Worm (Caenorhabditis elegans) whole organism, young adult: ENCODE measurements around the gene srx-50.

Source experiments
- C06A6.2 ChIP-seq: fragments of 200-800 bp; sonication (Bioruptor generic); conservative IDR thresholded peaks from 2 replicates; pipeline ENCODE4 v1.3.6; 2022; ENCODE audit warnings: missing genetic modification characterization, missing compliant biosample characterization
- F23B12.7 ChIP-seq: sonication (generic microtip); optimal IDR thresholded peaks from 2 replicates; lab custom pipeline; 2017; ENCODE audit warnings: missing genetic modification characterization, mild to moderate bottlenecking, missing compliant biosample characterization, antibody characterized with exemption, moderate library complexity; ENCODE audit not compliant: insufficient read depth
- F49E8.2 ChIP-seq: sonication (generic microtip); optimal IDR thresholded peaks from 3 replicates; lab custom pipeline; 2017; ENCODE audit warnings: missing genetic modification characterization, mild to moderate bottlenecking, missing compliant biosample characterization, antibody characterized with exemption, moderate library complexity; ENCODE audit not compliant: insufficient read depth
- F55B11.4 ChIP-seq: sonication (generic microtip); optimal IDR thresholded peaks from 2 replicates; lab custom pipeline; 2016; ENCODE audit warnings: missing compliant biosample characterization, missing genetic modification characterization, borderline replicate concordance; ENCODE audit not compliant: insufficient read depth
- F57A8.1 ChIP-seq: fragments of 200-800 bp; sonication (Bioruptor generic); optimal IDR thresholded peaks from 2 replicates; lab custom pipeline; 2018; ENCODE audit warnings: mild to moderate bottlenecking, missing genetic modification characterization, moderate library complexity, missing compliant biosample characterization
- K11D2.4 ChIP-seq: fragments of 200-800 bp; sonication (Bioruptor generic); IDR thresholded peaks from 2 replicates; pipeline ENCODE4 v1.3.6; 2022; ENCODE audit warnings: missing genetic modification reagents, missing genetic modification characterization, missing compliant biosample characterization
- K12H6.12 ChIP-seq: fragments of 200-800 bp; sonication (Bioruptor generic); optimal IDR thresholded peaks from 2 replicates; lab custom pipeline; 2018; ENCODE audit warnings: mild to moderate bottlenecking, missing genetic modification characterization, missing compliant biosample characterization
- T26A5.8 ChIP-seq: sonication (generic microtip); optimal IDR thresholded peaks from 2 replicates; lab custom pipeline; 2016; ENCODE audit warnings: missing genetic modification characterization, missing compliant biosample characterization
- Y53F4B.3 ChIP-seq: fragments of 200-800 bp; sonication (Bioruptor generic); IDR thresholded peaks from 2 replicates; pipeline ENCODE4 v1.3.6; 2022; ENCODE audit warnings: missing genetic modification reagents, missing genetic modification characterization, missing compliant biosample characterization
- Y56A3A.18 ChIP-seq: fragments of 200-800 bp; sonication (Bioruptor generic); IDR thresholded peaks from 2 replicates; pipeline ENCODE4 v1.3.6; 2022; ENCODE audit warnings: missing genetic modification reagents, missing genetic modification characterization, missing compliant biosample characterization
- ama-1 ChIP-seq, 3 experiments: fragments of 150-350 bp in 1 of 3; sonication (generic microtip) in 2 of 3; optimal IDR thresholded peaks; 2 replicates each; lab custom pipeline; 2014 to 2018; ENCODE audit warnings: missing biosample characterization in 2 of 3, missing genetic modification characterization in 2 of 3, missing genetic modification reagents in 2 of 3
- attf-5 ChIP-seq: fragments of 200-800 bp; sonication (Bioruptor generic); optimal IDR thresholded peaks from 2 replicates; lab custom pipeline; 2018; ENCODE audit warnings: mild to moderate bottlenecking, missing genetic modification characterization, missing compliant biosample characterization
- bed-1 ChIP-seq: fragments of 200-800 bp; sonication (Bioruptor generic); IDR thresholded peaks from 2 replicates; pipeline ENCODE4 v1.3.6; 2022; ENCODE audit warnings: missing genetic modification reagents, missing genetic modification characterization, missing compliant biosample characterization
- ccch-3 ChIP-seq: fragments of 200-800 bp; sonication (Bioruptor generic); optimal IDR thresholded peaks from 2 replicates; lab custom pipeline; 2018; ENCODE audit warnings: mild to moderate bottlenecking, missing genetic modification characterization, missing compliant biosample characterization
- cebp-1 ChIP-seq, 2 experiments: fragments of 200-800 bp in 1 of 2; sonication (Bioruptor generic) in 1 of 2; sonication (generic microtip) in 1 of 2; IDR thresholded peaks in 1 of 2; optimal IDR thresholded peaks in 1 of 2; 2 replicates each; pipeline versions ENCODE4 v1.3.6 to Lab custom; 2017 to 2022; ENCODE audit warnings: missing compliant biosample characterization in 2 of 2, missing genetic modification characterization in 2 of 2, mild to moderate bottlenecking in 1 of 2, missing genetic modification reagents in 1 of 2, moderate library complexity in 1 of 2
- ceh-100 ChIP-seq: fragments of 200-800 bp; sonication (Bioruptor generic); IDR thresholded peaks from 2 replicates; pipeline ENCODE4 v1.3.6; 2022; ENCODE audit warnings: missing genetic modification reagents, missing genetic modification characterization, missing compliant biosample characterization
- ceh-40 ChIP-seq: fragments of 200-800 bp; sonication (Bioruptor generic); IDR thresholded peaks from 2 replicates; pipeline ENCODE4 v1.3.6; 2022; ENCODE audit warnings: missing genetic modification characterization, missing compliant biosample characterization
- ceh-58 ChIP-seq: fragments of 200-800 bp; sonication (Bioruptor generic); IDR thresholded peaks from 2 replicates; pipeline ENCODE4 v1.3.6; 2022; ENCODE audit warnings: missing genetic modification characterization, missing compliant biosample characterization
- die-1 ChIP-seq: sonication (generic microtip); optimal IDR thresholded peaks from 2 replicates; lab custom pipeline; 2016; ENCODE audit warnings: missing genotype, mild to moderate bottlenecking, missing genetic modification characterization, missing compliant biosample characterization
- dox-1 ChIP-seq: fragments of 200-800 bp; sonication (Bioruptor generic); IDR thresholded peaks from 2 replicates; pipeline ENCODE4 v1.3.6; 2022; ENCODE audit warnings: missing genetic modification reagents, missing genetic modification characterization, missing compliant biosample characterization
- egl-44 ChIP-seq: fragments of 200-800 bp; sonication (Bioruptor generic); IDR thresholded peaks from 2 replicates; pipeline ENCODE4 v1.3.6; 2022; ENCODE audit warnings: missing genetic modification reagents, missing genetic modification characterization, missing compliant biosample characterization
- egrh-3 ChIP-seq: fragments of 200-800 bp; sonication (Bioruptor generic); IDR thresholded peaks from 2 replicates; pipeline ENCODE4 v1.3.6; 2022; ENCODE audit warnings: missing genetic modification reagents, missing genetic modification characterization, missing compliant biosample characterization
- fkh-3 ChIP-seq: sonication (generic microtip); optimal IDR thresholded peaks from 2 replicates; lab custom pipeline; 2016; ENCODE audit warnings: mild to moderate bottlenecking, missing genetic modification characterization, missing compliant biosample characterization
- hlh-12 ChIP-seq: sonication (generic microtip); optimal IDR thresholded peaks from 2 replicates; lab custom pipeline; 2016; ENCODE audit warnings: missing genetic modification characterization, missing compliant biosample characterization
- hlh-26 ChIP-seq: fragments of 200-800 bp; sonication (Bioruptor generic); conservative IDR thresholded peaks from 2 replicates; pipeline ENCODE4 v1.3.6; 2022; ENCODE audit warnings: missing genetic modification reagents, missing genetic modification characterization, missing compliant biosample characterization
- hmg-20 ChIP-seq: fragments of 200-800 bp; sonication (Bioruptor generic); IDR thresholded peaks from 2 replicates; pipeline ENCODE4 v1.3.6; 2022; ENCODE audit warnings: missing genetic modification reagents, missing genetic modification characterization, missing compliant biosample characterization
- hrde-1 ChIP-seq: sonication (generic microtip); optimal IDR thresholded peaks from 2 replicates; lab custom pipeline; 2016; ENCODE audit warnings: missing genetic modification characterization, mild to moderate bottlenecking, missing compliant biosample characterization, moderate library complexity, missing genotype, missing genetic modification reagents, borderline replicate concordance
- hsf-1 ChIP-seq: fragments of 200-800 bp; sonication (Bioruptor generic); IDR thresholded peaks from 2 replicates; pipeline ENCODE4 v1.3.6; 2022; ENCODE audit warnings: missing genetic modification reagents, missing genetic modification characterization, missing compliant biosample characterization
- lin-26 ChIP-seq: fragments of 200-800 bp; sonication (Bioruptor generic); IDR thresholded peaks from 2 replicates; pipeline ENCODE4 v1.3.6; 2022; ENCODE audit warnings: missing genetic modification reagents, missing genetic modification characterization, missing compliant biosample characterization
- lir-1 ChIP-seq: fragments of 200-800 bp; sonication (Bioruptor generic); conservative IDR thresholded peaks from 2 replicates; pipeline ENCODE4 v1.3.6; 2022; ENCODE audit warnings: missing genetic modification reagents, missing genetic modification characterization, missing compliant biosample characterization
- lsl-1 ChIP-seq: fragments of 200-800 bp; sonication (Bioruptor generic); optimal IDR thresholded peaks from 2 replicates; lab custom pipeline; 2018; ENCODE audit warnings: mild to moderate bottlenecking, missing genetic modification characterization, moderate library complexity, missing compliant biosample characterization
- madf-6 ChIP-seq: fragments of 200-800 bp; sonication (Bioruptor generic); IDR thresholded peaks from 2 replicates; pipeline ENCODE4 v1.3.6; 2022; ENCODE audit warnings: missing genetic modification reagents, missing genetic modification characterization, missing compliant biosample characterization
- madf-8 ChIP-seq: fragments of 200-800 bp; sonication (Bioruptor generic); conservative IDR thresholded peaks from 2 replicates; pipeline ENCODE4 v1.3.6; 2022; ENCODE audit warnings: missing genetic modification reagents, missing genetic modification characterization, missing compliant biosample characterization
- mel-28 ChIP-seq: sonication (generic microtip); optimal IDR thresholded peaks from 2 replicates; lab custom pipeline; 2016; ENCODE audit warnings: borderline replicate concordance, mild to moderate bottlenecking, missing genetic modification characterization, missing compliant biosample characterization
- mxl-1 ChIP-seq: sonication (generic microtip); optimal IDR thresholded peaks from 2 replicates; lab custom pipeline; 2016; ENCODE audit warnings: missing genetic modification characterization, missing compliant biosample characterization
- nfya-1 ChIP-seq: sonication (generic microtip); optimal IDR thresholded peaks from 2 replicates; lab custom pipeline; 2017; ENCODE audit warnings: antibody characterized with exemption, missing compliant biosample characterization, missing genetic modification characterization, borderline replicate concordance; ENCODE audit not compliant: insufficient read depth
- nfya-2 ChIP-seq: fragments of 200-800 bp; sonication (Bioruptor generic); IDR thresholded peaks from 2 replicates; pipeline ENCODE4 v1.3.6; 2022; ENCODE audit warnings: missing genetic modification reagents, missing genetic modification characterization, missing compliant biosample characterization
- nfyb-1 ChIP-seq: fragments of 200-800 bp; sonication (Bioruptor generic); IDR thresholded peaks from 2 replicates; pipeline ENCODE4 v1.3.6; 2022; ENCODE audit warnings: missing genetic modification reagents, missing genetic modification characterization, missing compliant biosample characterization
- rec-8 ChIP-seq, 2 experiments: sonication (generic microtip); optimal IDR thresholded peaks; 2 replicates each; lab custom pipeline; 2016; ENCODE audit warnings: mild to moderate bottlenecking in 2 of 2, missing genetic modification characterization in 2 of 2, missing genetic modification reagents in 2 of 2, missing genotype in 2 of 2, missing biosample characterization in 1 of 2, missing compliant biosample characterization in 1 of 2, moderate library complexity in 1 of 2
- snpc-1.3 ChIP-seq: sonication (generic microtip); optimal IDR thresholded peaks from 2 replicates; lab custom pipeline; 2017; ENCODE audit warnings: missing genetic modification characterization, mild to moderate bottlenecking, missing compliant biosample characterization, antibody characterized with exemption, moderate library complexity, missing genotype, missing genetic modification reagents; ENCODE audit not compliant: insufficient read depth
- somi-1 ChIP-seq: fragments of 200-800 bp; sonication (Bioruptor generic); optimal IDR thresholded peaks from 2 replicates; lab custom pipeline; 2018; ENCODE audit warnings: mild to moderate bottlenecking, missing genetic modification characterization, missing compliant biosample characterization
- unc-130 ChIP-seq: sonication (generic microtip); optimal IDR thresholded peaks from 2 replicates; lab custom pipeline; 2016; ENCODE audit warnings: missing genetic modification reagents, missing genetic modification characterization, missing compliant biosample characterization
- xnd-1 ChIP-seq: sonication (generic microtip); optimal IDR thresholded peaks from 2 replicates; lab custom pipeline; 2016; ENCODE audit warnings: missing genotype, missing genetic modification reagents, missing genetic modification characterization, missing compliant biosample characterization
- zim-3 ChIP-seq: sonication (generic microtip); optimal IDR thresholded peaks from 2 replicates; lab custom pipeline; 2017; ENCODE audit warnings: mild to moderate bottlenecking, missing genetic modification characterization, moderate library complexity, missing compliant biosample characterization
- ztf-18 ChIP-seq: sonication (generic microtip); optimal IDR thresholded peaks from 2 replicates; lab custom pipeline; 2016; ENCODE audit warnings: missing genotype, mild to moderate bottlenecking, missing genetic modification characterization, missing compliant biosample characterization
- ztf-6 ChIP-seq: fragments of 200-800 bp; sonication (Bioruptor generic); IDR thresholded peaks from 2 replicates; pipeline ENCODE4 v1.3.6; 2022; ENCODE audit warnings: missing genetic modification reagents, missing genetic modification characterization, missing compliant biosample characterization

srx-50 gene

ce11 chrIV:7083382-7083784 lies 25.6 kb downstream of the srx-50 start, which contains the start of gene Y43B11AR.3:
Gene Y43B11AR.3, minus strand, starts transcription at chrIV:7083716.
- TF ChIP-seq mel-28 (tag; lab: Kevin White, UChicago) (no peak), F57A8.1 (GFP tag; lab: Kevin White, UChicago) (no peak), ama-1 (optimal IDR thresholded peaks at IDR 0.05; lab: Kevin White, UChicago) (no peak), ama-1 (GFP tag; optimal IDR thresholded peaks at IDR 0.05; lab: Kevin White, UChicago) (peak in 1 of 2 experiments; percentile 90), egrh-3 (GFP tag; lab: Robert Waterston, UW) (no peak), egl-44 (GFP tag; lab: Robert Waterston, UW) (peak; percentile 68; the same call in 1 of the 2 replicates), somi-1 (peak; percentile 1), ccch-3 (GFP tag; lab: Kevin White, UChicago) (no peak), hlh-12 (no peak), zim-3 (peak; percentile 63), attf-5 (GFP tag; lab: Kevin White, UChicago) (peak; percentile 45), dox-1 (peak; percentile 67; the same call in 1 of the 2 replicates), lsl-1 (peak; percentile 70), xnd-1 (tag; lab: Kevin White, UChicago) (peak; percentile 50), snpc-1.3 (tag; lab: Kevin White, UChicago) (peak; percentile 74), hlh-26 (no peak), die-1 (tag; lab: Kevin White, UChicago) (peak; percentile 76), K11D2.4 (GFP tag; lab: Robert Waterston, UW) (no peak), fkh-3 (tag; lab: Kevin White, UChicago) (no peak), nfya-2 (GFP tag; lab: Robert Waterston, UW) (no peak), nfyb-1 (GFP tag; lab: Robert Waterston, UW) (peak; percentile 89), Y53F4B.3 (GFP tag; lab: Robert Waterston, UW) (no peak), F49E8.2 (peak; percentile 98), cebp-1 (GFP tag; IDR thresholded peaks at IDR 0.05; lab: Robert Waterston, UW) (no peak), cebp-1 (tag; optimal IDR thresholded peaks at IDR 0.05; lab: Kevin White, UChicago) (peak; percentile 73), hsf-1 (GFP tag; lab: Robert Waterston, UW) (peak; percentile 88), ceh-58 (GFP tag; lab: Robert Waterston, UW) (peak; percentile 90), hrde-1 (tag; lab: Kevin White, UChicago) (peak; percentile 98), ceh-100 (peak; percentile 82), ceh-40 (GFP tag; lab: Robert Waterston, UW) (peak; percentile 64; the same call in 1 of the 2 replicates), K12H6.12 (no peak), C06A6.2 (GFP tag; lab: Robert Waterston, UW) (no peak), lir-1 (0 out of 2 replicates have a peak, but pooled peaks have one; percentile 25), T26A5.8 (tag; lab: Kevin White, UChicago) (peak; percentile 62), madf-8 (peak; percentile 46), ztf-18 (tag; lab: Kevin White, UChicago) (peak; percentile 81), F23B12.7 (no peak), Y56A3A.18 (GFP tag; lab: Robert Waterston, UW) (no peak; the same call in none of the 2 replicates), hmg-20 (GFP tag; lab: Robert Waterston, UW) (no peak), lin-26 (peak; percentile 89), nfya-1 (tag; lab: Kevin White, UChicago) (no peak), unc-130 (GFP tag; lab: Kevin White, UChicago) (peak; percentile 86), rec-8 (tag; optimal IDR thresholded peaks at IDR 0.05; lab: Kevin White, UChicago) (peak in 1 of 2 experiments; percentile 75), F55B11.4 (no peak), ztf-6 (GFP tag; lab: Robert Waterston, UW) (no peak), bed-1 (GFP tag; lab: Robert Waterston, UW) (no peak), madf-6 (peak; percentile 90), mxl-1 (tag; lab: Kevin White, UChicago) (peak; percentile 61)
